Fruit fly (Drosophila melanogaster) S2 (cell line): ENCODE data around the gene mthl5.

Experiments used
- CG8478 ChIP-seq: fragments of >200 bp; optimal IDR thresholded peaks from 2 replicates; lab custom pipeline; 2018
- CTCF ChIP-seq, 2 experiments: fragments of >200 bp; optimal IDR thresholded peaks; 2 replicates each; lab custom pipeline; 2018

DNA sequence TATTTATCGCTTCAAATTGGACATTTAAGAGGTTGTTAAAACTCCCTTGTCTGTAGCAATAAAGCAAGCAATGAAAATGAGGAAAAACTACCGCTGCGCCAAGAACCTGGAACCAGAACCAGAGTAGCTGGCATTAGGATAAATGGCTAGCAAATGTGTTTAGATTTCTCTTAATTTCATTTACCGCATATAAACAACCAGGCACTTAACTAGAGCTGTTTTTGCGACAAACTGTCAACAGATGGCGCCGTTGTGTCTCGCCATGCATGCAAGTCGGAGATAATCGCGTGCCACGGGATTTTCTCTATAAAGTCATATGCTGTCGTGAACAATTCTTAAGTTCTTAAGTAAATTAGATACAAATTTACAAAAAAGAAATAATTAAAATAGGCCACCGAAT is 46.9 kb upstream of the mthl5 start:
- TF ChIP-seq CG8478 (lab: Kevin White, UChicago), result no peak
- peak; percentile 52 to 55 for TF ChIP-seq CTCF (optimal IDR thresholded peaks at IDR 0.05; lab: Kevin White, UChicago)
